Fruit fly (Drosophila melanogaster) whole organism, embryonic: ENCODE measurements around the gene CG4301.

Source experiments
- Atf-2 ChIP-seq: fragments of 200-800 bp; sonication (Bioruptor generic); optimal IDR thresholded peaks from 2 replicates; lab custom pipeline; 2016; ENCODE audit warnings: missing biosample characterization, missing genetic modification characterization
- CG10147 ChIP-seq: fragments of 200-800 bp; sonication (Bioruptor generic); optimal IDR thresholded peaks from 2 replicates; lab custom pipeline; 2019; ENCODE audit warnings: missing biosample characterization, mild to moderate bottlenecking, missing genetic modification characterization, moderate library complexity
- CG10565 ChIP-seq: fragments of 200-800 bp; sonication (Bioruptor generic); optimal IDR thresholded peaks from 3 replicates; lab custom pipeline; 2016; ENCODE audit warnings: missing biosample characterization, mild to moderate bottlenecking, missing genetic modification characterization
- CG11093 ChIP-seq: fragments of 200-800 bp; sonication (Bioruptor generic); IDR thresholded peaks from 3 replicates; pipeline ENCODE4 v1.3.6; 2022; ENCODE audit warnings: missing biosample characterization, missing genetic modification characterization
- CG11456 ChIP-seq: fragments of 200-800 bp; sonication (Bioruptor generic); IDR thresholded peaks from 3 replicates; pipeline ENCODE4 v1.3.6; 2022; ENCODE audit warnings: missing biosample characterization, missing genetic modification characterization
- CG12744 ChIP-seq: fragments of 200-800 bp; sonication (Bioruptor generic); optimal IDR thresholded peaks from 2 replicates; lab custom pipeline; 2016; ENCODE audit warnings: missing biosample characterization, missing genetic modification characterization
- CG12942 ChIP-seq: fragments of 200-800 bp; sonication (Bioruptor generic); optimal IDR thresholded peaks from 3 replicates; lab custom pipeline; 2016; ENCODE audit warnings: missing biosample characterization, missing genetic modification characterization
- CG13296 ChIP-seq: fragments of 200-800 bp; sonication (Bioruptor generic); optimal IDR thresholded peaks from 3 replicates; lab custom pipeline; 2018; ENCODE audit warnings: missing biosample characterization, mild to moderate bottlenecking, missing genetic modification characterization
- CG16863 ChIP-seq: fragments of 200-800 bp; sonication (Bioruptor generic); optimal IDR thresholded peaks from 3 replicates; lab custom pipeline; 2016; ENCODE audit warnings: missing biosample characterization, missing genetic modification characterization
- CG1792 ChIP-seq: fragments of 200-800 bp; sonication (Bioruptor generic); optimal IDR thresholded peaks from 2 replicates; lab custom pipeline; 2016; ENCODE audit warnings: missing biosample characterization, missing genetic modification characterization
- CG18619 ChIP-seq: fragments of 200-800 bp; sonication (Bioruptor generic); optimal IDR thresholded peaks from 3 replicates; lab custom pipeline; 2017; ENCODE audit warnings: missing biosample characterization, mild to moderate bottlenecking, missing genetic modification characterization
- CG4404 ChIP-seq: fragments of 200-800 bp; sonication (Bioruptor generic); IDR thresholded peaks from 2 replicates; pipeline ENCODE4 v1.3.6; 2022; ENCODE audit warnings: missing biosample characterization, missing genetic modification characterization
- CG4424 ChIP-seq: fragments of 200-800 bp; sonication (Bioruptor generic); optimal IDR thresholded peaks from 3 replicates; lab custom pipeline; 2016; ENCODE audit warnings: missing biosample characterization, missing genetic modification characterization
- CG4707 ChIP-seq: fragments of 200-800 bp; sonication (Bioruptor generic); optimal IDR thresholded peaks from 2 replicates; lab custom pipeline; 2018; ENCODE audit warnings: missing biosample characterization, mild to moderate bottlenecking, missing genetic modification characterization, moderate library complexity
- CG7357 ChIP-seq: fragments of 200-800 bp; sonication (Bioruptor generic); IDR thresholded peaks from 3 replicates; pipeline ENCODE4 v1.3.6; 2022; ENCODE audit warnings: missing biosample characterization, missing genetic modification characterization
- CG7745 ChIP-seq: fragments of 200-800 bp; sonication (Bioruptor generic); optimal IDR thresholded peaks from 2 replicates; lab custom pipeline; 2018; ENCODE audit warnings: missing biosample characterization, mild to moderate bottlenecking, missing genetic modification characterization, moderate library complexity
- CG7963 ChIP-seq: fragments of 200-800 bp; sonication (Bioruptor generic); IDR thresholded peaks from 3 replicates; pipeline ENCODE4 v1.3.6; 2022; ENCODE audit warnings: missing biosample characterization, missing genetic modification characterization; ENCODE audit not compliant: partially characterized antibody
- CG8388 ChIP-seq: fragments of 200-800 bp; sonication (Bioruptor generic); optimal IDR thresholded peaks from 2 replicates; lab custom pipeline; 2019; ENCODE audit warnings: missing biosample characterization, mild to moderate bottlenecking, missing genetic modification characterization, moderate library complexity
- CG8944 ChIP-seq: fragments of 200-800 bp; sonication (Bioruptor generic); optimal IDR thresholded peaks from 3 replicates; lab custom pipeline; 2016; ENCODE audit warnings: missing biosample characterization, missing genetic modification characterization
- CG9437 ChIP-seq: fragments of 200-800 bp; sonication (Bioruptor generic); optimal IDR thresholded peaks from 2 replicates; lab custom pipeline; 2018; ENCODE audit warnings: missing biosample characterization, mild to moderate bottlenecking, missing genetic modification characterization
- CG9817 ChIP-seq: fragments of 200-800 bp; sonication (Bioruptor generic); optimal IDR thresholded peaks from 2 replicates; lab custom pipeline; 2018; ENCODE audit warnings: missing biosample characterization, mild to moderate bottlenecking, missing genetic modification characterization, moderate library complexity
- Camta ChIP-seq: fragments of 200-800 bp; sonication (Bioruptor generic); optimal IDR thresholded peaks from 2 replicates; lab custom pipeline; 2016; ENCODE audit warnings: missing biosample characterization, missing genetic modification characterization
- Dref ChIP-seq: fragments of 200-800 bp; sonication (Bioruptor generic); IDR thresholded peaks from 2 replicates; pipeline ENCODE4 v1.3.6; 2022; ENCODE audit warnings: missing biosample characterization, missing genetic modification characterization
- E2f2 ChIP-seq: fragments of 200-800 bp; sonication (Bioruptor generic); IDR thresholded peaks from 2 replicates; pipeline ENCODE4 v1.3.6; 2022; ENCODE audit warnings: missing biosample characterization, missing genetic modification characterization
- Ets97D ChIP-seq: fragments of 200-800 bp; sonication (Bioruptor generic); optimal IDR thresholded peaks from 3 replicates; lab custom pipeline; 2016; ENCODE audit warnings: missing biosample characterization, missing genetic modification characterization
- Fer2 ChIP-seq: fragments of 200-800 bp; sonication (Bioruptor generic); optimal IDR thresholded peaks from 2 replicates; lab custom pipeline; 2018; ENCODE audit warnings: missing biosample characterization, mild to moderate bottlenecking, missing genetic modification characterization, moderate library complexity
- HLH4C ChIP-seq: fragments of 200-800 bp; sonication (Bioruptor generic); IDR thresholded peaks from 3 replicates; pipeline ENCODE4 v1.3.6; 2022; ENCODE audit warnings: missing biosample characterization, missing genetic modification characterization; ENCODE audit not compliant: partially characterized antibody
- HmgD ChIP-seq: fragments of 200-800 bp; sonication (Bioruptor generic); optimal IDR thresholded peaks from 3 replicates; lab custom pipeline; 2016; ENCODE audit warnings: missing biosample characterization, missing genetic modification characterization
- Ptx1 ChIP-seq: fragments of 200-800 bp; sonication (Bioruptor generic); IDR thresholded peaks from 2 replicates; pipeline ENCODE4 v1.3.6; 2022; ENCODE audit warnings: missing biosample characterization, missing genetic modification characterization
- Sry-β ChIP-seq: fragments of 200-800 bp; sonication (Bioruptor generic); optimal IDR thresholded peaks from 2 replicates; lab custom pipeline; 2018; ENCODE audit warnings: missing biosample characterization, mild to moderate bottlenecking, missing genetic modification characterization, moderate library complexity
- Ssrp ChIP-seq: fragments of 200-800 bp; sonication (Bioruptor generic); optimal IDR thresholded peaks from 2 replicates; lab custom pipeline; 2018; ENCODE audit warnings: missing biosample characterization, mild to moderate bottlenecking, missing genetic modification characterization, moderate library complexity
- TFAM ChIP-seq: fragments of 200-800 bp; sonication (Bioruptor generic); optimal IDR thresholded peaks from 2 replicates; lab custom pipeline; 2017; ENCODE audit warnings: missing biosample characterization, missing genetic modification characterization, inconsistent platforms
- abd-A ChIP-seq: fragments of 200-800 bp; sonication (Bioruptor generic); optimal IDR thresholded peaks from 3 replicates; lab custom pipeline; 2019; ENCODE audit warnings: missing biosample characterization, mild to moderate bottlenecking, missing genetic modification characterization, moderate library complexity
- ac ChIP-seq: fragments of 200-800 bp; sonication (Bioruptor generic); optimal IDR thresholded peaks from 3 replicates; lab custom pipeline; 2017; ENCODE audit warnings: missing biosample characterization, mild to moderate bottlenecking, missing genetic modification characterization
- ap ChIP-seq: fragments of 200-800 bp; sonication (Bioruptor generic); IDR thresholded peaks from 2 replicates; pipeline ENCODE4 v1.3.6; 2022; ENCODE audit warnings: missing biosample characterization, missing genetic modification characterization
- dmrt11E ChIP-seq: fragments of 200-800 bp; sonication (Bioruptor generic); optimal IDR thresholded peaks from 3 replicates; lab custom pipeline; 2018; ENCODE audit warnings: missing biosample characterization, mild to moderate bottlenecking, missing genetic modification characterization, moderate library complexity
- inv ChIP-seq: fragments of 200-800 bp; sonication (Bioruptor generic); IDR thresholded peaks from 2 replicates; pipeline ENCODE4 v1.3.6; 2022; ENCODE audit warnings: missing biosample characterization, missing genetic modification characterization; ENCODE audit not compliant: partially characterized antibody
- jing ChIP-seq: fragments of 200-800 bp; sonication (Bioruptor generic); optimal IDR thresholded peaks from 2 replicates; lab custom pipeline; 2018; ENCODE audit warnings: missing biosample characterization, mild to moderate bottlenecking, missing genetic modification characterization
- klu ChIP-seq: fragments of 200-800 bp; sonication (Bioruptor generic); IDR thresholded peaks from 2 replicates; pipeline ENCODE4 v1.3.6; 2022; ENCODE audit warnings: missing biosample characterization, missing genetic modification characterization
- lov ChIP-seq, 2 experiments: fragments of 200-800 bp in 1 of 2; fragments of >200 bp in 1 of 2; sonication (Bioruptor generic) in 1 of 2; IDR thresholded peaks in 1 of 2; optimal IDR thresholded peaks in 1 of 2; 2 replicates in 1 of 2; 3 replicates in 1 of 2; pipeline versions ENCODE4 v1.3.6 to Lab custom; 2017 to 2022; ENCODE audit warnings: missing biosample characterization in 1 of 2, missing genetic modification characterization in 1 of 2
- otp ChIP-seq: fragments of 200-800 bp; sonication (Bioruptor generic); IDR thresholded peaks from 3 replicates; pipeline ENCODE4, ENCODE4 v1.3.6; 2022; ENCODE audit warnings: missing biosample characterization, missing genetic modification characterization
- pnt ChIP-seq: fragments of 200-800 bp; sonication (Bioruptor generic); optimal IDR thresholded peaks from 3 replicates; lab custom pipeline; 2016; ENCODE audit warnings: missing biosample characterization, missing genetic modification characterization
- sens-2 ChIP-seq: fragments of 200-800 bp; sonication (Bioruptor generic); IDR thresholded peaks from 2 replicates; pipeline ENCODE4 v1.3.6; 2022; ENCODE audit warnings: missing biosample characterization, missing genetic modification characterization
- seq ChIP-seq: fragments of 200-800 bp; sonication (Bioruptor generic); IDR thresholded peaks from 2 replicates; pipeline ENCODE4 v1.3.6; 2022; ENCODE audit warnings: missing biosample characterization, missing genetic modification characterization
- shn ChIP-seq: fragments of 200-800 bp; sonication (Bioruptor generic); optimal IDR thresholded peaks from 3 replicates; lab custom pipeline; 2016; ENCODE audit warnings: missing biosample characterization, missing genetic modification characterization
- slp2 ChIP-seq: fragments of 200-800 bp; sonication (Bioruptor generic); optimal IDR thresholded peaks from 2 replicates; lab custom pipeline; 2016; ENCODE audit warnings: missing biosample characterization, missing genetic modification characterization
- so ChIP-seq: fragments of 200-800 bp; sonication (Bioruptor generic); IDR thresholded peaks from 3 replicates; pipeline ENCODE4 v1.3.6; 2022; ENCODE audit warnings: missing biosample characterization, missing genetic modification characterization
- tna ChIP-seq: fragments of 200-800 bp; sonication (Bioruptor generic); IDR thresholded peaks from 2 replicates; pipeline ENCODE4 v1.3.6; 2022; ENCODE audit warnings: missing biosample characterization, missing genetic modification characterization; ENCODE audit not compliant: partially characterized antibody
- toy ChIP-seq: fragments of 200-800 bp; sonication (Bioruptor generic); IDR thresholded peaks from 2 replicates; pipeline ENCODE4 v1.3.6; 2022; ENCODE audit warnings: missing biosample characterization, missing genetic modification characterization
- trh ChIP-seq: fragments of 200-800 bp; sonication (Bioruptor generic); optimal IDR thresholded peaks from 2 replicates; lab custom pipeline; 2016; ENCODE audit warnings: missing biosample characterization, missing genetic modification characterization
- zen2 ChIP-seq: fragments of 200-800 bp; sonication (Bioruptor generic); IDR thresholded peaks from 3 replicates; pipeline ENCODE4 v1.3.6; 2022; ENCODE audit warnings: missing biosample characterization, missing genetic modification characterization; ENCODE audit not compliant: partially characterized antibody

Gene CG4301

DNA sequence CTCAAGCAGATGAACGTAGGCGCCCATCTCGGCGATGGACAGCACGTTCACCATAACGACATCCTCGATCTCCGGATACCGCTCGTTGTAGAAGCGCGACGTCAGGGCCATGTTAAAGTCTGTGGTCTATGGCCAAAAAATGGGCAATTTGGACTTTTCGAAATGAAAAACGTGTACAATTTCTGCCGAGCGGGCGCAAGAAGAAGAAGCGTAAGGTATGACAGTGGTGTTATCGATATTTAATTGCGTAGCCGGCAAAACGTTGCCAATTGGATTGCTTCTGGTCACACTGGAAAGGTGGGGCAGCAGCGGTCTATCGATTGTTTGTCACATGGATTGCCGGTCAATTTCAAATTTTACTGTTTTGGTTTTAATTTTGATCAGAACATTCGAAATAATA, 41.5 kb downstream of the CG4301 start, which contains the start of gene eIF2alpha (continued):
- TF ChIP-seq inv (GFP tag; lab: Robert Waterston, UW) (peak; percentile 65), Camta (GFP tag; lab: Kevin White, UChicago) (no peak), sens-2 (GFP tag; lab: Robert Waterston, UW) (no peak), klu (GFP tag; lab: Robert Waterston, UW) (no peak), otp (GFP tag; lab: Robert Waterston, UW) (no peak), Ptx1 (GFP tag; lab: Robert Waterston, UW) (no peak), Sry-β (GFP tag; lab: Kevin White, UChicago) (no peak), so (GFP tag; lab: Robert Waterston, UW) (no peak), zen2 (GFP tag; lab: Robert Waterston, UW) (no peak; the same call in 2 of the 3 replicates), shn (GFP tag; lab: Kevin White, UChicago) (no peak), CG10565 (no peak), Dref (GFP tag; lab: Robert Waterston, UW) (peak; percentile 95), CG16863 (GFP tag; lab: Kevin White, UChicago) (no peak), TFAM (GFP tag; lab: Kevin White, UChicago) (no peak), CG4707 (GFP tag; lab: Kevin White, UChicago) (no peak), CG7745 (tag; lab: Kevin White, UChicago) (no peak), E2f2 (GFP tag; lab: Robert Waterston, UW) (peak; percentile 90), CG4424 (GFP tag; lab: Kevin White, UChicago) (no peak), tna (GFP tag; lab: Robert Waterston, UW) (peak; percentile 65), CG11456 (GFP tag; lab: Robert Waterston, UW) (no peak), CG10147 (GFP tag; lab: Kevin White, UChicago) (no peak), CG7357 (no peak), slp2 (GFP tag; lab: Kevin White, UChicago) (no peak), seq (GFP tag; lab: Robert Waterston, UW) (no peak), CG8388 (no peak), ac (GFP tag; lab: Kevin White, UChicago) (no peak), CG18619 (GFP tag; lab: Kevin White, UChicago) (no peak), pnt (GFP tag; lab: Kevin White, UChicago) (no peak), trh (no peak), CG8944 (GFP tag; lab: Kevin White, UChicago) (no peak), CG1792 (GFP tag; lab: Kevin White, UChicago) (no peak), Ssrp (no peak), Atf-2 (GFP tag; lab: Kevin White, UChicago) (no peak), ap (GFP tag; lab: Robert Waterston, UW) (no peak), HLH4C (GFP tag; lab: Robert Waterston, UW) (peak; percentile 80), CG12744 (no peak), CG7963 (GFP tag; lab: Robert Waterston, UW) (peak; percentile 72), CG9437 (GFP tag; lab: Kevin White, UChicago) (peak; percentile 25), CG12942 (GFP tag; lab: Kevin White, UChicago) (no peak), abd-A (tag; lab: Kevin White, UChicago) (no peak), dmrt11E (no peak), CG4404 (GFP tag; lab: Robert Waterston, UW) (no peak), CG9817 (no peak), jing (no peak), toy (GFP tag; lab: Robert Waterston, UW) (no peak), Fer2 (tag; lab: Kevin White, UChicago) (no peak), CG11093 (no peak), CG13296 (no peak), HmgD (no peak), Ets97D (peak; percentile 60), lov (optimal IDR thresholded peaks at IDR 0.05; lab: Kevin White, UChicago) (no peak), lov (GFP tag; IDR thresholded peaks at IDR 0.05; lab: Robert Waterston, UW) (no peak)
